Fruit fly (Drosophila melanogaster) whole organism, embryonic: ENCODE results near the gene pico.

Experiments used
- CG10543 ChIP-seq: fragments of 200-800 bp; sonication (Bioruptor generic); optimal IDR thresholded peaks from 3 replicates; lab custom pipeline; 2017; ENCODE audit warnings: missing biosample characterization, mild to moderate bottlenecking, missing genetic modification characterization, moderate library complexity
- CG10565 ChIP-seq: fragments of 200-800 bp; sonication (Bioruptor generic); optimal IDR thresholded peaks from 3 replicates; lab custom pipeline; 2016; ENCODE audit warnings: missing biosample characterization, mild to moderate bottlenecking, missing genetic modification characterization
- CG11560 ChIP-seq: fragments of 200-800 bp; sonication (Bioruptor generic); IDR thresholded peaks from 3 replicates; pipeline ENCODE4 v1.3.6; 2022; ENCODE audit warnings: missing biosample characterization, missing genetic modification characterization
- CG12769 ChIP-seq: fragments of 200-800 bp; sonication (Bioruptor generic); optimal IDR thresholded peaks from 2 replicates; lab custom pipeline; 2019; ENCODE audit warnings: missing biosample characterization, mild to moderate bottlenecking, missing genetic modification characterization, moderate library complexity
- CG15269 ChIP-seq: fragments of 200-800 bp; sonication (Bioruptor generic); optimal IDR thresholded peaks from 2 replicates; lab custom pipeline; 2018; ENCODE audit warnings: missing biosample characterization, mild to moderate bottlenecking, missing genetic modification characterization, moderate library complexity
- CG17829 ChIP-seq: fragments of 200-800 bp; optimal IDR thresholded peaks from 2 replicates; lab custom pipeline; 2019; ENCODE audit warnings: missing biosample characterization, mild to moderate bottlenecking, missing genetic modification characterization, moderate library complexity
- CG18262 ChIP-seq: fragments of 200-800 bp; optimal IDR thresholded peaks from 3 replicates; lab custom pipeline; 2019; ENCODE audit warnings: missing biosample characterization, mild to moderate bottlenecking, missing genetic modification characterization, moderate library complexity
- CG2116 ChIP-seq: fragments of 200-800 bp; sonication (Bioruptor generic); optimal IDR thresholded peaks from 3 replicates; lab custom pipeline; 2018; ENCODE audit warnings: missing biosample characterization, mild to moderate bottlenecking, missing genetic modification characterization
- CG2199 ChIP-seq: fragments of 200-800 bp; sonication (Bioruptor generic); IDR thresholded peaks from 3 replicates; pipeline ENCODE4 v1.3.6; 2022; ENCODE audit warnings: missing biosample characterization, missing genetic modification characterization
- CG34224 ChIP-seq: fragments of 200-800 bp; sonication (Bioruptor generic); IDR thresholded peaks from 3 replicates; pipeline ENCODE4 v1.3.6; 2022; ENCODE audit warnings: missing biosample characterization, missing genetic modification characterization; ENCODE audit not compliant: partially characterized antibody
- CG3726 ChIP-seq: fragments of 200-800 bp; sonication (Bioruptor generic); IDR thresholded peaks from 3 replicates; pipeline ENCODE4, ENCODE4 v1.3.6; 2022; ENCODE audit warnings: missing biosample characterization, missing genetic modification characterization
- CG4404 ChIP-seq: fragments of 200-800 bp; sonication (Bioruptor generic); IDR thresholded peaks from 2 replicates; pipeline ENCODE4 v1.3.6; 2022; ENCODE audit warnings: missing biosample characterization, missing genetic modification characterization
- CG6175 ChIP-seq: fragments of 200-800 bp; sonication (Bioruptor generic); IDR thresholded peaks from 3 replicates; pipeline ENCODE4 v1.3.6; 2022; ENCODE audit warnings: missing biosample characterization, missing genetic modification characterization
- CG6791 ChIP-seq: fragments of 200-800 bp; sonication (Bioruptor generic); IDR thresholded peaks from 3 replicates; pipeline ENCODE4 v1.3.6; 2022; ENCODE audit warnings: missing biosample characterization, missing genetic modification characterization; ENCODE audit not compliant: partially characterized antibody
- CG8359 ChIP-seq: fragments of 200-800 bp; sonication (Bioruptor generic); optimal IDR thresholded peaks from 2 replicates; lab custom pipeline; 2017; ENCODE audit warnings: missing biosample characterization, mild to moderate bottlenecking, missing genetic modification characterization, borderline replicate concordance
- CG9797 ChIP-seq: fragments of 200-800 bp; sonication (Bioruptor generic); optimal IDR thresholded peaks from 3 replicates; lab custom pipeline; 2018; ENCODE audit warnings: missing biosample characterization, mild to moderate bottlenecking, missing genetic modification characterization
- Chrac-16 ChIP-seq: fragments of 200-800 bp; sonication (Bioruptor generic); optimal IDR thresholded peaks from 3 replicates; lab custom pipeline; 2016; ENCODE audit warnings: missing biosample characterization, missing genetic modification characterization
- Dek ChIP-seq: fragments of 200-800 bp; sonication (Bioruptor generic); optimal IDR thresholded peaks from 3 replicates; lab custom pipeline; 2019; ENCODE audit warnings: missing biosample characterization, mild to moderate bottlenecking, missing genetic modification characterization, moderate library complexity
- Dref ChIP-seq: fragments of 200-800 bp; sonication (Bioruptor generic); IDR thresholded peaks from 2 replicates; pipeline ENCODE4 v1.3.6; 2022; ENCODE audit warnings: missing biosample characterization, missing genetic modification characterization
- Ets65A ChIP-seq: fragments of 200-800 bp; sonication (Bioruptor generic); peaks from one replicate; lab custom pipeline; 2016; ENCODE audit warnings: missing biosample characterization, missing genetic modification characterization
- Gug ChIP-seq: fragments of 200-800 bp; sonication (Bioruptor generic); IDR thresholded peaks from 4 replicates; pipeline ENCODE4 v1.3.6; 2022; ENCODE audit warnings: missing biosample characterization, missing genetic modification characterization
- H2.0 ChIP-seq: fragments of 200-800 bp; sonication (Bioruptor generic); IDR thresholded peaks from 2 replicates; pipeline ENCODE4 v1.3.6; 2022; ENCODE audit warnings: missing biosample characterization, missing genetic modification characterization
- Hr78 ChIP-seq, 2 experiments: fragments of 200-800 bp in 1 of 2; fragments of >200 bp in 1 of 2; sonication (Bioruptor generic) in 1 of 2; optimal IDR thresholded peaks; 2 replicates each; lab custom pipeline; 2017 to 2019; ENCODE audit warnings: missing biosample characterization in 2 of 2, missing genetic modification characterization in 2 of 2, mild to moderate bottlenecking in 1 of 2, moderate library complexity in 1 of 2
- Med ChIP-seq: fragments of 200-800 bp; sonication (Bioruptor generic); peaks from one replicate; lab custom pipeline; 2016; ENCODE audit warnings: missing biosample characterization, missing genetic modification characterization, mild to moderate bottlenecking, inconsistent platforms, moderate library complexity
- Mes4 ChIP-seq: fragments of 200-800 bp; sonication (Bioruptor generic); optimal IDR thresholded peaks from 2 replicates; lab custom pipeline; 2016; ENCODE audit warnings: missing biosample characterization, missing genetic modification characterization
- Rx ChIP-seq: fragments of 200-800 bp; sonication (Bioruptor generic); IDR thresholded peaks from 2 replicates; pipeline ENCODE4 v1.3.6; 2022; ENCODE audit warnings: missing biosample characterization, missing genetic modification characterization
- Spps ChIP-seq: fragments of 200-800 bp; sonication (Bioruptor generic); optimal IDR thresholded peaks from 2 replicates; lab custom pipeline; 2018; ENCODE audit warnings: missing biosample characterization, mild to moderate bottlenecking, missing genetic modification characterization
- Sry-δ ChIP-seq: fragments of 200-800 bp; sonication (Bioruptor generic); optimal IDR thresholded peaks from 2 replicates; lab custom pipeline; 2016; ENCODE audit warnings: missing biosample characterization, missing genetic modification characterization
- Taf1 ChIP-seq: fragments of 200-800 bp; sonication (Bioruptor generic); IDR thresholded peaks from 2 replicates; pipeline ENCODE4 v1.3.6; 2022; ENCODE audit warnings: missing biosample characterization, missing genetic modification characterization
- Tbp ChIP-seq: fragments of >200 bp; optimal IDR thresholded peaks from 2 replicates; lab custom pipeline; 2018; ENCODE audit warnings: missing biosample characterization, missing genetic modification characterization
- crp ChIP-seq, 2 experiments: fragments of 200-800 bp; sonication (Bioruptor generic); optimal IDR thresholded peaks; 2 replicates in 1 of 2; 3 replicates in 1 of 2; lab custom pipeline; 2017; ENCODE audit warnings: missing biosample characterization in 2 of 2, missing genetic modification characterization in 2 of 2, mild to moderate bottlenecking in 1 of 2, moderate library complexity in 1 of 2
- dysf ChIP-seq: fragments of 200-800 bp; sonication (Bioruptor generic); IDR thresholded peaks from 3 replicates; pipeline ENCODE4 v1.3.6; 2022; ENCODE audit warnings: missing biosample characterization, missing genetic modification characterization
- emc ChIP-seq: fragments of 200-800 bp; sonication (Bioruptor generic); optimal IDR thresholded peaks from 2 replicates; lab custom pipeline; 2016; ENCODE audit warnings: missing biosample characterization, missing genetic modification characterization
- esg ChIP-seq: fragments of 200-800 bp; sonication (Bioruptor generic); conservative IDR thresholded peaks from 2 replicates; pipeline ENCODE4 v1.3.6; 2022; ENCODE audit warnings: missing biosample characterization, missing genetic modification characterization
- her ChIP-seq: fragments of 200-800 bp; sonication (Bioruptor generic); optimal IDR thresholded peaks from 2 replicates; lab custom pipeline; 2016; ENCODE audit warnings: missing biosample characterization, missing genetic modification characterization
- hth ChIP-seq: fragments of >200 bp; optimal IDR thresholded peaks from 2 replicates; lab custom pipeline; 2017; ENCODE audit warnings: inconsistent platforms
- jing ChIP-seq: fragments of 200-800 bp; sonication (Bioruptor generic); optimal IDR thresholded peaks from 2 replicates; lab custom pipeline; 2018; ENCODE audit warnings: missing biosample characterization, mild to moderate bottlenecking, missing genetic modification characterization
- lola ChIP-seq, 3 experiments: fragments of >200 bp in 2 of 3; fragments of 200-800 bp in 1 of 3; sonication (Bioruptor generic) in 1 of 3; optimal IDR thresholded peaks; 2 replicates each; lab custom pipeline; 2017 to 2019; ENCODE audit warnings: missing biosample characterization in 3 of 3, missing genetic modification characterization in 3 of 3, mild to moderate bottlenecking in 1 of 3, moderate library complexity in 1 of 3
- phol ChIP-seq: fragments of 200-800 bp; sonication (Bioruptor generic); optimal IDR thresholded peaks from 3 replicates; lab custom pipeline; 2018; ENCODE audit warnings: missing biosample characterization, mild to moderate bottlenecking, missing genetic modification characterization, moderate library complexity
- psq ChIP-seq: fragments of 200-800 bp; sonication (Bioruptor generic); optimal IDR thresholded peaks from 2 replicates; lab custom pipeline; 2017; ENCODE audit warnings: missing biosample characterization, missing genetic modification characterization
- row ChIP-seq: fragments of 200-800 bp; sonication (Bioruptor generic); IDR thresholded peaks from 3 replicates; pipeline ENCODE4 v1.3.6; 2022; ENCODE audit warnings: missing biosample characterization, missing genetic modification characterization
- sima ChIP-seq: fragments of 200-800 bp; sonication (Bioruptor generic); optimal IDR thresholded peaks from 2 replicates; lab custom pipeline; 2016; ENCODE audit warnings: missing biosample characterization, missing genetic modification characterization
- sna ChIP-seq: fragments of 200-800 bp; sonication (Bioruptor generic); IDR thresholded peaks from 2 replicates; pipeline ENCODE4 v1.3.6; 2022; ENCODE audit warnings: missing biosample characterization, missing genetic modification characterization; ENCODE audit not compliant: partially characterized antibody
- sr ChIP-seq: fragments of 200-800 bp; sonication (Bioruptor generic); IDR thresholded peaks from 3 replicates; pipeline ENCODE4 v1.3.6; 2022; ENCODE audit warnings: missing biosample characterization, missing genetic modification characterization
- stwl ChIP-seq: fragments of 200-800 bp; sonication (Bioruptor generic); optimal IDR thresholded peaks from 3 replicates; lab custom pipeline; 2018; ENCODE audit warnings: missing biosample characterization, mild to moderate bottlenecking, missing genetic modification characterization, moderate library complexity
- tup ChIP-seq: fragments of 200-800 bp; sonication (Bioruptor generic); optimal IDR thresholded peaks from 2 replicates; lab custom pipeline; 2016; ENCODE audit warnings: missing biosample characterization, mild to moderate bottlenecking, missing genetic modification characterization, moderate library complexity
- tx ChIP-seq: fragments of 200-800 bp; sonication (Bioruptor generic); optimal IDR thresholded peaks from 2 replicates; lab custom pipeline; 2016; ENCODE audit warnings: missing biosample characterization, missing genetic modification characterization
- zen2 ChIP-seq: fragments of 200-800 bp; sonication (Bioruptor generic); IDR thresholded peaks from 3 replicates; pipeline ENCODE4 v1.3.6; 2022; ENCODE audit warnings: missing biosample characterization, missing genetic modification characterization; ENCODE audit not compliant: partially characterized antibody

Gene pico

dm6 chrX:19844010-19844766 is 7.7 kb downstream of the pico start (continued):
- 0 out of 3 replicates have a peak, but pooled peaks have one; percentile 9 for TF ChIP-seq CG2199 (GFP tag; lab: Robert Waterston, UW)
- TF ChIP-seq CG6791 (GFP tag; lab: Robert Waterston, UW): 0 out of 3 replicates have a peak, but pooled peaks have one; percentile 31
- TF ChIP-seq zen2: 0 out of 3 replicates have a peak, but pooled peaks have one; percentile 16
- no peak for TF ChIP-seq tup (GFP tag; lab: Kevin White, UChicago)
- no peak for TF ChIP-seq CG11560
- TF ChIP-seq Gug (GFP tag; lab: Robert Waterston, UW): no peak
- TF ChIP-seq sr (GFP tag; lab: Robert Waterston, UW): peak; percentile 87
- no peak for TF ChIP-seq CG10565 (GFP tag; lab: Kevin White, UChicago)
- no peak for TF ChIP-seq CG2116
- TF ChIP-seq psq (GFP tag; lab: Kevin White, UChicago): no peak
- no peak for TF ChIP-seq esg (GFP tag; lab: Robert Waterston, UW)
- peak; percentile 17 for TF ChIP-seq Ets65A (GFP tag; lab: Kevin White, UChicago)
- no peak for TF ChIP-seq CG6175 (GFP tag; lab: Robert Waterston, UW)
- no peak for TF ChIP-seq Sry-δ
- TF ChIP-seq CG15269: no peak
- peak; percentile 62 for TF ChIP-seq Med
- TF ChIP-seq CG3726 (GFP tag; lab: Robert Waterston, UW): no peak
- 0 out of 2 replicates have a peak, but pooled peaks have one; percentile 5 for TF ChIP-seq Rx
- TF ChIP-seq CG18262: no peak
- TF ChIP-seq stwl (tag; lab: Kevin White, UChicago): peak; percentile 95
- TF ChIP-seq sima: no peak
- TF ChIP-seq emc (GFP tag; lab: Kevin White, UChicago): no peak
- TF ChIP-seq CG9797 (GFP tag; lab: Kevin White, UChicago): no peak
- no peak for TF ChIP-seq tx (GFP tag; lab: Kevin White, UChicago)
- TF ChIP-seq Hr78 (GFP tag; optimal IDR thresholded peaks at IDR 0.05; lab: Kevin White, UChicago): peak in 1 of 2 experiments; percentile 62
- TF ChIP-seq sna (GFP tag; lab: Robert Waterston, UW): 0 out of 2 replicates have a peak, but pooled peaks have one; percentile 27
- TF ChIP-seq CG8359 (GFP tag; lab: Kevin White, UChicago): no peak
- no peak for TF ChIP-seq Spps (tag; lab: Kevin White, UChicago)
- TF ChIP-seq Mes4 (GFP tag; lab: Kevin White, UChicago): no peak
- TF ChIP-seq crp (GFP tag; optimal IDR thresholded peaks at IDR 0.05; lab: Kevin White, UChicago): no peak
- no peak for TF ChIP-seq Dek
- peak; percentile 58 for TF ChIP-seq CG12769
- no peak for TF ChIP-seq Taf1
- no peak for TF ChIP-seq H2.0 (GFP tag; lab: Robert Waterston, UW)

dm6 chrX:19842397-19843261 is 9.2 kb downstream of the pico start:
- TF ChIP-seq phol (tag; lab: Kevin White, UChicago) (peak; percentile 47), row (GFP tag; lab: Robert Waterston, UW) (peak; percentile 39), Tbp (GFP tag; lab: Kevin White, UChicago) (no peak), CG8359 (GFP tag; lab: Kevin White, UChicago) (no peak), her (GFP tag; lab: Kevin White, UChicago) (no peak), CG17829 (tag; lab: Kevin White, UChicago) (peak; percentile 26), CG4404 (GFP tag; lab: Robert Waterston, UW) (0 out of 2 replicates have a peak, but pooled peaks have one; percentile 28), jing (GFP tag; lab: Kevin White, UChicago) (no peak), CG10543 (GFP tag; lab: Kevin White, UChicago) (no peak), Chrac-16 (peak; percentile 9), lola (GFP tag; optimal IDR thresholded peaks at IDR 0.05; lab: Kevin White, UChicago) (peak in 1 of 3 experiments; percentile 65), Med (peak; percentile 51), Dref (GFP tag; lab: Robert Waterston, UW) (no peak), CG34224 (GFP tag; lab: Robert Waterston, UW) (no peak), dysf (GFP tag; lab: Robert Waterston, UW) (no peak), hth (lab: Kevin White, UChicago) (no peak)
